Fruit fly (Drosophila melanogaster) whole organism, embryonic: Measurements from ENCODE around the gene RpS5b.

Source experiments
- CG1024 ChIP-seq: fragments of 200-800 bp; sonication (Bioruptor generic); IDR thresholded peaks from 2 replicates; pipeline ENCODE4 v1.3.6; 2022; ENCODE audit warnings: missing biosample characterization, missing genetic modification characterization
- CG10543 ChIP-seq: fragments of 200-800 bp; sonication (Bioruptor generic); optimal IDR thresholded peaks from 3 replicates; lab custom pipeline; 2017; ENCODE audit warnings: missing biosample characterization, mild to moderate bottlenecking, missing genetic modification characterization, moderate library complexity
- CG11085 ChIP-seq: fragments of 200-800 bp; sonication (Bioruptor generic); IDR thresholded peaks from 2 replicates; pipeline ENCODE4 v1.3.6; 2022; ENCODE audit warnings: missing biosample characterization, missing genetic modification characterization
- CG11560 ChIP-seq: fragments of 200-800 bp; sonication (Bioruptor generic); IDR thresholded peaks from 3 replicates; pipeline ENCODE4 v1.3.6; 2022; ENCODE audit warnings: missing biosample characterization, missing genetic modification characterization
- CG13296 ChIP-seq: fragments of 200-800 bp; sonication (Bioruptor generic); optimal IDR thresholded peaks from 3 replicates; lab custom pipeline; 2018; ENCODE audit warnings: missing biosample characterization, mild to moderate bottlenecking, missing genetic modification characterization
- CG14667 ChIP-seq: fragments of 200-800 bp; sonication (Bioruptor generic); IDR thresholded peaks from 2 replicates; pipeline ENCODE4 v1.3.6; 2022; ENCODE audit warnings: missing biosample characterization, missing genetic modification characterization
- CG15073 ChIP-seq: fragments of 200-800 bp; sonication (Bioruptor generic); optimal IDR thresholded peaks from 2 replicates; lab custom pipeline; 2016; ENCODE audit warnings: missing biosample characterization, missing genetic modification characterization
- CG1647 ChIP-seq: fragments of 200-800 bp; sonication (Bioruptor generic); optimal IDR thresholded peaks from 3 replicates; lab custom pipeline; 2016; ENCODE audit warnings: missing biosample characterization, missing genetic modification characterization
- CG17328 ChIP-seq: fragments of 200-800 bp; sonication (Bioruptor generic); IDR thresholded peaks from 2 replicates; pipeline ENCODE4 v1.3.6; 2022; ENCODE audit warnings: missing biosample characterization, missing genetic modification characterization
- CG17802 ChIP-seq: fragments of 200-800 bp; sonication (Bioruptor generic); optimal IDR thresholded peaks from 2 replicates; lab custom pipeline; 2018; ENCODE audit warnings: missing biosample characterization, mild to moderate bottlenecking, missing genetic modification characterization, moderate library complexity
- CG18476 ChIP-seq: fragments of 200-800 bp; sonication (Bioruptor generic); optimal IDR thresholded peaks from 2 replicates; lab custom pipeline; 2016; ENCODE audit warnings: missing biosample characterization, mild to moderate bottlenecking, missing genetic modification characterization
- CG2116 ChIP-seq: fragments of 200-800 bp; sonication (Bioruptor generic); optimal IDR thresholded peaks from 3 replicates; lab custom pipeline; 2018; ENCODE audit warnings: missing biosample characterization, mild to moderate bottlenecking, missing genetic modification characterization
- CG32767 ChIP-seq: fragments of 200-800 bp; sonication (Bioruptor generic); IDR thresholded peaks from 2 replicates; pipeline ENCODE4 v1.3.6; 2022; ENCODE audit warnings: missing biosample characterization, missing genetic modification characterization
- CG4360 ChIP-seq: fragments of 200-800 bp; sonication (Bioruptor generic); IDR thresholded peaks from 2 replicates; pipeline ENCODE4 v1.3.6; 2022; ENCODE audit warnings: missing biosample characterization, missing genetic modification characterization
- CG6254 ChIP-seq: fragments of 200-800 bp; sonication (Bioruptor generic); optimal IDR thresholded peaks from 3 replicates; lab custom pipeline; 2017; ENCODE audit warnings: mild to moderate bottlenecking, missing biosample characterization, missing genetic modification reagents, missing genetic modification characterization
- CG6765 ChIP-seq: fragments of 200-800 bp; sonication (Bioruptor generic); optimal IDR thresholded peaks from 3 replicates; lab custom pipeline; 2017; ENCODE audit warnings: missing biosample characterization, mild to moderate bottlenecking, missing genetic modification characterization
- CG6854 ChIP-seq: fragments of 200-800 bp; sonication (Bioruptor generic); optimal IDR thresholded peaks from 3 replicates; lab custom pipeline; 2017; ENCODE audit warnings: missing biosample characterization, mild to moderate bottlenecking, missing genetic modification characterization
- CG7556 ChIP-seq: fragments of 200-800 bp; sonication (Bioruptor generic); optimal IDR thresholded peaks from 2 replicates; lab custom pipeline; 2017; ENCODE audit warnings: missing biosample characterization, mild to moderate bottlenecking, missing genetic modification characterization
- CG8388 ChIP-seq: fragments of 200-800 bp; sonication (Bioruptor generic); optimal IDR thresholded peaks from 2 replicates; lab custom pipeline; 2019; ENCODE audit warnings: missing biosample characterization, mild to moderate bottlenecking, missing genetic modification characterization, moderate library complexity
- CG8765 ChIP-seq: fragments of 200-800 bp; sonication (Bioruptor generic); IDR thresholded peaks from 2 replicates; pipeline ENCODE4 v1.3.6; 2022; ENCODE audit warnings: missing biosample characterization, missing genetic modification characterization
- CrebB ChIP-seq: fragments of 200-800 bp; sonication (Bioruptor generic); optimal IDR thresholded peaks from 3 replicates; lab custom pipeline; 2018; ENCODE audit warnings: missing biosample characterization, mild to moderate bottlenecking, missing genetic modification characterization
- Dp ChIP-seq: fragments of 200-800 bp; sonication (Bioruptor generic); optimal IDR thresholded peaks from 2 replicates; lab custom pipeline; 2018; ENCODE audit warnings: missing biosample characterization, mild to moderate bottlenecking, missing genetic modification characterization, moderate library complexity
- Dref ChIP-seq: fragments of 200-800 bp; sonication (Bioruptor generic); IDR thresholded peaks from 2 replicates; pipeline ENCODE4 v1.3.6; 2022; ENCODE audit warnings: missing biosample characterization, missing genetic modification characterization
- E2f1 ChIP-seq: fragments of 200-800 bp; sonication (Bioruptor generic); IDR thresholded peaks from 2 replicates; pipeline ENCODE4 v1.3.6; 2022; ENCODE audit warnings: missing biosample characterization, missing genetic modification characterization
- E2f2 ChIP-seq: fragments of 200-800 bp; sonication (Bioruptor generic); IDR thresholded peaks from 2 replicates; pipeline ENCODE4 v1.3.6; 2022; ENCODE audit warnings: missing biosample characterization, missing genetic modification characterization
- Fer1 ChIP-seq: fragments of 200-800 bp; sonication (Bioruptor generic); optimal IDR thresholded peaks from 2 replicates; lab custom pipeline; 2017; ENCODE audit warnings: missing biosample characterization, mild to moderate bottlenecking, missing genetic modification characterization
- HLH4C ChIP-seq: fragments of 200-800 bp; sonication (Bioruptor generic); IDR thresholded peaks from 3 replicates; pipeline ENCODE4 v1.3.6; 2022; ENCODE audit warnings: missing biosample characterization, missing genetic modification characterization; ENCODE audit not compliant: partially characterized antibody
- Hey ChIP-seq: fragments of 200-800 bp; sonication (Bioruptor generic); optimal IDR thresholded peaks from 3 replicates; lab custom pipeline; 2018; ENCODE audit warnings: missing biosample characterization, mild to moderate bottlenecking, missing genetic modification characterization
- HmgZ ChIP-seq: fragments of 200-800 bp; sonication (Bioruptor generic); optimal IDR thresholded peaks from 2 replicates; lab custom pipeline; 2018; ENCODE audit warnings: missing biosample characterization, mild to moderate bottlenecking, missing genetic modification characterization
- MESR4 ChIP-seq: fragments of 200-800 bp; sonication (Bioruptor generic); optimal IDR thresholded peaks from 2 replicates; lab custom pipeline; 2018; ENCODE audit warnings: missing biosample characterization, mild to moderate bottlenecking, missing genetic modification characterization, moderate library complexity
- Oaz ChIP-seq: fragments of 200-800 bp; sonication (Bioruptor generic); IDR thresholded peaks from 2 replicates; pipeline ENCODE4 v1.3.6; 2022; ENCODE audit warnings: missing biosample characterization, missing genetic modification characterization
- Ptx1 ChIP-seq: fragments of 200-800 bp; sonication (Bioruptor generic); IDR thresholded peaks from 2 replicates; pipeline ENCODE4 v1.3.6; 2022; ENCODE audit warnings: missing biosample characterization, missing genetic modification characterization
- Ssrp ChIP-seq: fragments of 200-800 bp; sonication (Bioruptor generic); optimal IDR thresholded peaks from 2 replicates; lab custom pipeline; 2018; ENCODE audit warnings: missing biosample characterization, mild to moderate bottlenecking, missing genetic modification characterization, moderate library complexity
- Xrp1 ChIP-seq: fragments of 200-800 bp; sonication (Bioruptor generic); IDR thresholded peaks from 2 replicates; pipeline ENCODE4 v1.3.6; 2022; ENCODE audit warnings: missing biosample characterization, missing genetic modification characterization
- ase ChIP-seq: fragments of 200-800 bp; sonication (Bioruptor generic); IDR thresholded peaks from 3 replicates; pipeline ENCODE4 v1.3.6; 2022; ENCODE audit warnings: missing biosample characterization, missing genetic modification characterization
- bbx ChIP-seq: fragments of 200-800 bp; sonication (Bioruptor generic); IDR thresholded peaks from 2 replicates; pipeline ENCODE4 v1.3.6; 2022; ENCODE audit warnings: missing biosample characterization, missing genetic modification characterization; ENCODE audit not compliant: partially characterized antibody
- cas ChIP-seq: fragments of 200-800 bp; sonication (Bioruptor generic); IDR thresholded peaks from 2 replicates; pipeline ENCODE4 v1.3.6; 2022; ENCODE audit warnings: missing biosample characterization, missing genetic modification characterization
- chinmo ChIP-seq: fragments of 200-800 bp; sonication (Bioruptor generic); IDR thresholded peaks from 4 replicates; pipeline ENCODE4 v1.3.6; 2022; ENCODE audit warnings: missing biosample characterization, missing genetic modification characterization; ENCODE audit not compliant: partially characterized antibody
- corto ChIP-seq: fragments of 200-800 bp; sonication (Bioruptor generic); optimal IDR thresholded peaks from 2 replicates; lab custom pipeline; 2016; ENCODE audit warnings: missing biosample characterization, mild to moderate bottlenecking, missing genetic modification characterization, moderate library complexity
- dimm ChIP-seq: fragments of 200-800 bp; sonication (Bioruptor generic); IDR thresholded peaks from 2 replicates; pipeline ENCODE4 v1.3.6; 2022; ENCODE audit warnings: missing biosample characterization, missing genetic modification characterization
- fd96Cb ChIP-seq: fragments of 200-800 bp; sonication (Bioruptor generic); optimal IDR thresholded peaks from 2 replicates; lab custom pipeline; 2018; ENCODE audit warnings: missing biosample characterization, mild to moderate bottlenecking, missing genetic modification characterization, moderate library complexity
- nau ChIP-seq: fragments of 200-800 bp; sonication (Bioruptor generic); optimal IDR thresholded peaks from 3 replicates; lab custom pipeline; 2017; ENCODE audit warnings: missing biosample characterization, mild to moderate bottlenecking, missing genetic modification characterization, missing genetic modification reagents
- odd ChIP-seq: fragments of 200-800 bp; sonication (Bioruptor generic); optimal IDR thresholded peaks from 2 replicates; lab custom pipeline; 2017; ENCODE audit warnings: missing biosample characterization, mild to moderate bottlenecking, missing genetic modification characterization
- pho ChIP-seq: fragments of 200-800 bp; sonication (Bioruptor generic); optimal IDR thresholded peaks from 2 replicates; lab custom pipeline; 2016; ENCODE audit warnings: missing biosample characterization, missing genetic modification characterization
- phol ChIP-seq: fragments of 200-800 bp; sonication (Bioruptor generic); optimal IDR thresholded peaks from 3 replicates; lab custom pipeline; 2018; ENCODE audit warnings: missing biosample characterization, mild to moderate bottlenecking, missing genetic modification characterization, moderate library complexity
- psq ChIP-seq: fragments of 200-800 bp; sonication (Bioruptor generic); optimal IDR thresholded peaks from 2 replicates; lab custom pipeline; 2017; ENCODE audit warnings: missing biosample characterization, missing genetic modification characterization
- slbo ChIP-seq: fragments of 200-800 bp; sonication (Bioruptor generic); IDR thresholded peaks from 2 replicates; pipeline ENCODE4 v1.3.6; 2022; ENCODE audit warnings: missing biosample characterization, missing genetic modification characterization
- sna ChIP-seq: fragments of 200-800 bp; sonication (Bioruptor generic); IDR thresholded peaks from 2 replicates; pipeline ENCODE4 v1.3.6; 2022; ENCODE audit warnings: missing biosample characterization, missing genetic modification characterization; ENCODE audit not compliant: partially characterized antibody
- tin ChIP-seq: fragments of 200-800 bp; sonication (Bioruptor generic); optimal IDR thresholded peaks from 3 replicates; lab custom pipeline; 2016; ENCODE audit warnings: missing biosample characterization, missing genetic modification characterization
- usp ChIP-seq: fragments of >200 bp; optimal IDR thresholded peaks from 2 replicates; lab custom pipeline; 2017; ENCODE audit warnings: missing biosample characterization, missing genetic modification characterization
- vfl ChIP-seq: fragments of 200-800 bp; sonication (Bioruptor generic); optimal IDR thresholded peaks from 2 replicates; lab custom pipeline; 2016; ENCODE audit warnings: missing biosample characterization, missing genetic modification characterization

RpS5b gene

dm6 chr3R:14875274-14875964 is 25.9 kb downstream of the RpS5b start, which contains the start of gene btsz (continued):
- no peak for TF ChIP-seq Oaz (GFP tag; lab: Robert Waterston, UW)
- TF ChIP-seq chinmo (GFP tag; lab: Robert Waterston, UW): no peak
- TF ChIP-seq cas (GFP tag; lab: Robert Waterston, UW): no peak
- peak; percentile 1 for TF ChIP-seq CG2116
- no peak for TF ChIP-seq CG8388 (GFP tag; lab: Kevin White, UChicago)
- no peak for TF ChIP-seq dimm
- peak; percentile 86 for TF ChIP-seq CG7556 (GFP tag; lab: Kevin White, UChicago)
- no peak for TF ChIP-seq pho (GFP tag; lab: Kevin White, UChicago)
- TF ChIP-seq MESR4: no peak
- TF ChIP-seq bbx (GFP tag; lab: Robert Waterston, UW): no peak
- TF ChIP-seq Dp (GFP tag; lab: Kevin White, UChicago): no peak
- TF ChIP-seq Dref (GFP tag; lab: Robert Waterston, UW): no peak
- TF ChIP-seq HmgZ: no peak
- TF ChIP-seq sna: no peak
- TF ChIP-seq CG13296 (GFP tag; lab: Kevin White, UChicago): peak; percentile 64
- peak; percentile 23 for TF ChIP-seq CG18476 (GFP tag; lab: Kevin White, UChicago)
- peak; percentile 60 for TF ChIP-seq CG10543
- TF ChIP-seq CG11560 (tag; lab: Robert Waterston, UW): no peak
- no peak for TF ChIP-seq CG11085 (GFP tag; lab: Robert Waterston, UW)
- TF ChIP-seq E2f2 (GFP tag; lab: Robert Waterston, UW): no peak
- no peak for TF ChIP-seq Xrp1
- TF ChIP-seq psq (GFP tag; lab: Kevin White, UChicago): no peak
- no peak for TF ChIP-seq E2f1 (GFP tag; lab: Robert Waterston, UW)
- no peak for TF ChIP-seq CG15073 (GFP tag; lab: Kevin White, UChicago)
- peak; percentile 40; the same call in 1 of the 2 replicates for TF ChIP-seq slbo (GFP tag; lab: Robert Waterston, UW)
- no peak for TF ChIP-seq CrebB
- TF ChIP-seq Ssrp (tag; lab: Kevin White, UChicago): no peak
- TF ChIP-seq usp (GFP tag; lab: Kevin White, UChicago): no peak
- TF ChIP-seq nau (GFP tag; lab: Kevin White, UChicago): no peak
- peak; percentile 34 for TF ChIP-seq phol
- TF ChIP-seq Hey (tag; lab: Kevin White, UChicago): no peak
- TF ChIP-seq fd96Cb: no peak
- TF ChIP-seq ase (GFP tag; lab: Robert Waterston, UW): no peak
- TF ChIP-seq tin: peak; percentile 7
- TF ChIP-seq CG6765 (GFP tag; lab: Kevin White, UChicago): peak; percentile 46
- TF ChIP-seq CG17328 (GFP tag; lab: Robert Waterston, UW): no peak
- peak; percentile 37 for TF ChIP-seq CG6854 (GFP tag; lab: Kevin White, UChicago)
- TF ChIP-seq CG32767 (GFP tag; lab: Robert Waterston, UW): no peak
- no peak for TF ChIP-seq CG1647
- TF ChIP-seq CG1024 (GFP tag; lab: Robert Waterston, UW): no peak
- no peak for TF ChIP-seq CG14667 (GFP tag; lab: Robert Waterston, UW)
- TF ChIP-seq Ptx1 (GFP tag; lab: Robert Waterston, UW): no peak
- TF ChIP-seq odd (GFP tag; lab: Kevin White, UChicago): peak; percentile 22
- no peak for TF ChIP-seq CG4360 (GFP tag; lab: Robert Waterston, UW)
- TF ChIP-seq corto (GFP tag; lab: Kevin White, UChicago): no peak
- TF ChIP-seq vfl (GFP tag; lab: Kevin White, UChicago): no peak
- TF ChIP-seq Fer1: peak; percentile 68
- no peak for TF ChIP-seq CG8765
- TF ChIP-seq CG17802 (tag; lab: Kevin White, UChicago): no peak
- no peak for TF ChIP-seq CG6254
- no peak for TF ChIP-seq HLH4C (GFP tag; lab: Robert Waterston, UW)
